Worm (Caenorhabditis elegans) whole organism, L1 larva: ENCODE measurements around the gene tat-3.

Experiments used
- C04F5.9 ChIP-seq: sonication (generic microtip); optimal IDR thresholded peaks from 2 replicates; lab custom pipeline; 2016; ENCODE audit warnings: missing genetic modification characterization, missing compliant biosample characterization
- aly-2 ChIP-seq: fragments of 150-350 bp; optimal IDR thresholded peaks from 2 replicates; lab custom pipeline; 2014; ENCODE audit warnings: missing biosample characterization, missing genetic modification characterization
- blmp-1 ChIP-seq: fragments of 150-350 bp; optimal IDR thresholded peaks from 2 replicates; lab custom pipeline; 2014; ENCODE audit warnings: missing biosample characterization, missing genetic modification characterization
- ceh-8 ChIP-seq: fragments of 200-800 bp; sonication (Bioruptor generic); optimal IDR thresholded peaks from 2 replicates; lab custom pipeline; 2018; ENCODE audit warnings: mild to moderate bottlenecking, missing genetic modification characterization, moderate library complexity, missing compliant biosample characterization
- ceh-82 ChIP-seq, 3 experiments: fragments of 150-350 bp in 1 of 3; sonication (generic microtip) in 2 of 3; optimal IDR thresholded peaks; 2 replicates each; lab custom pipeline; 2014 to 2017; ENCODE audit warnings: missing biosample characterization in 3 of 3, missing genetic modification characterization in 3 of 3
- dpl-1 ChIP-seq, 3 experiments: fragments of 150-350 bp in 2 of 3; sonication (generic microtip) in 1 of 3; optimal IDR thresholded peaks; 2 replicates each; lab custom pipeline; 2014 to 2017; ENCODE audit warnings: missing biosample characterization in 3 of 3, missing genetic modification characterization in 3 of 3, missing genetic modification reagents in 3 of 3
- dsc-1 ChIP-seq: sonication (generic microtip); optimal IDR thresholded peaks from 2 replicates; lab custom pipeline; 2016; ENCODE audit warnings: mild to moderate bottlenecking, missing genetic modification characterization, missing compliant biosample characterization
- efl-1 ChIP-seq, 4 experiments: fragments of 150-350 bp; optimal IDR thresholded peaks in 3 of 4; peaks in 1 of 4; 1 replicate in 1 of 4; 2 replicates in 3 of 4; lab custom pipeline; 2014; ENCODE audit warnings: missing biosample characterization in 2 of 4, missing genetic modification characterization in 2 of 4, missing genetic modification reagents in 2 of 4
- elt-3 ChIP-seq, 6 experiments: fragments of 150-350 bp in 1 of 6; sonication (generic microtip); optimal IDR thresholded peaks; 2 replicates each; lab custom pipeline; 2017 to 2018; ENCODE audit warnings: missing biosample characterization in 6 of 6, missing genetic modification characterization in 6 of 6, inconsistent platforms in 1 of 6
- ets-5 ChIP-seq: fragments of 200-800 bp; sonication (Bioruptor generic); IDR thresholded peaks from 2 replicates; pipeline ENCODE4 v1.3.6; 2022; ENCODE audit warnings: missing genetic modification characterization, missing compliant biosample characterization
- fkh-10 ChIP-seq: sonication (generic microtip); optimal IDR thresholded peaks from 2 replicates; lab custom pipeline; 2017; ENCODE audit warnings: missing biosample characterization, missing genetic modification reagents, missing genetic modification characterization
- grh-1 ChIP-seq: fragments of 200-800 bp; sonication (Bioruptor generic); IDR thresholded peaks from 2 replicates; pipeline ENCODE4 v1.3.6; 2022; ENCODE audit warnings: missing genetic modification reagents, missing genetic modification characterization, missing compliant biosample characterization
- hlh-4 ChIP-seq: sonication (generic microtip); optimal IDR thresholded peaks from 2 replicates; lab custom pipeline; 2016; ENCODE audit warnings: mild to moderate bottlenecking, missing genetic modification characterization, missing compliant biosample characterization
- lin-14 ChIP-seq: fragments of 200-800 bp; sonication (Bioruptor generic); optimal IDR thresholded peaks from 2 replicates; lab custom pipeline; 2018; ENCODE audit warnings: mild to moderate bottlenecking, missing genetic modification characterization, moderate library complexity, missing compliant biosample characterization
- lin-15B ChIP-seq: fragments of 150-350 bp; sonication (generic microtip); optimal IDR thresholded peaks from 3 replicates; lab custom pipeline; 2014; ENCODE audit warnings: missing biosample characterization, missing genetic modification characterization
- lin-35 ChIP-seq, 2 experiments: fragments of 150-350 bp; optimal IDR thresholded peaks; 2 replicates each; lab custom pipeline; 2014; ENCODE audit warnings: missing biosample characterization in 2 of 2, missing genetic modification characterization in 2 of 2, missing genetic modification reagents in 2 of 2
- lsy-2 ChIP-seq, 2 experiments: fragments of 150-350 bp; optimal IDR thresholded peaks; 2 replicates each; lab custom pipeline; 2014; ENCODE audit warnings: missing biosample characterization in 2 of 2, missing genetic modification characterization in 2 of 2
- mef-2 ChIP-seq: fragments of 150-350 bp; optimal IDR thresholded peaks from 2 replicates; lab custom pipeline; 2014; ENCODE audit warnings: missing biosample characterization, missing genetic modification characterization
- nhr-77 ChIP-seq: fragments of 150-350 bp; optimal IDR thresholded peaks from 2 replicates; lab custom pipeline; 2014; ENCODE audit warnings: missing biosample characterization, missing genetic modification characterization
- nhr-84 ChIP-seq: sonication (generic microtip); optimal IDR thresholded peaks from 2 replicates; lab custom pipeline; 2017; ENCODE audit warnings: missing biosample characterization, missing genetic modification characterization
- nhr-85 ChIP-seq: sonication (generic microtip); peaks from one replicate; lab custom pipeline; 2016; ENCODE audit warnings: missing genetic modification characterization, inconsistent platforms, missing compliant biosample characterization
- pag-3 ChIP-seq: sonication (generic microtip); optimal IDR thresholded peaks from 2 replicates; lab custom pipeline; 2017; ENCODE audit warnings: missing genetic modification characterization, mild to moderate bottlenecking, missing compliant biosample characterization, antibody characterized with exemption, borderline replicate concordance; ENCODE audit not compliant: insufficient read depth
- skn-1 ChIP-seq: fragments of 150-350 bp; optimal IDR thresholded peaks from 2 replicates; lab custom pipeline; 2014; ENCODE audit warnings: missing biosample characterization, missing genetic modification characterization
- snpc-4 ChIP-seq: fragments of 150-350 bp; optimal IDR thresholded peaks from 2 replicates; lab custom pipeline; 2014; ENCODE audit warnings: missing biosample characterization, missing genetic modification characterization
- sup-37 ChIP-seq: fragments of 200-800 bp; sonication (Bioruptor generic); optimal IDR thresholded peaks from 2 replicates; lab custom pipeline; 2018; ENCODE audit warnings: mild to moderate bottlenecking, missing genetic modification characterization, missing compliant biosample characterization
- tbx-2 ChIP-seq: sonication (generic microtip); optimal IDR thresholded peaks from 2 replicates; lab custom pipeline; 2016; ENCODE audit warnings: missing genetic modification characterization, missing compliant biosample characterization
- ztf-4 ChIP-seq: fragments of 150-350 bp; optimal IDR thresholded peaks from 2 replicates; lab custom pipeline; 2014; ENCODE audit warnings: missing biosample characterization, missing genetic modification characterization

tat-3 gene

DNA sequence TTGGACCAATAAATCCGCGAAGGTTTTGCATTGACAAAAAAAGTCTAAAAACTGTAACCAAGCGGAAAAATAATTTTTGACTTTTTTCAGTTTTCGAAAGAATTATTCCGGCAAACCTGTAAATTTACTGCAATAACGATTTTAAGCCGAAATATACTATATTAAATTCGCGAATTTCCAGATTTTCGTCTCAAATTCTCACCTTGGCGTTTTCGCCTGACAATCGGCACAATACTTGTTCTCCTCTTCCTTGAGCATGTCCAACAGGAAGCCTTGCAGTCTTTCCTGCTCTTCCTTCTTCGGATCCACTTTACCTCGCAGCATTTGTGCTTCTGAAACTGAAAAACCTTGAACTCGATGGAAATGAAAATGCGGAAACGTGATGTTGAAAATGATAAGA is 8.9 kb upstream of the tat-3 start, which contains the start of gene smap-1:
smap-1 (minus strand) TSS at position 338 of the 400 bp plus-strand sequence.
- TF ChIP-seq nhr-77 (tag; lab: Kevin White, UChicago), result no peak
- no peak for TF ChIP-seq efl-1 (optimal IDR thresholded peaks at IDR 0.05; lab: Kevin White, UChicago)
- peak in 1 of 2 experiments; percentile 89 for TF ChIP-seq efl-1 (GFP tag; optimal IDR thresholded peaks at IDR 0.05 in 1 of 2; lab: Kevin White, UChicago)

- TF ChIP-seq efl-1 (optimal IDR thresholded peaks at IDR 0.05; lab: Kevin White, UChicago) (no peak), efl-1 (GFP tag; optimal IDR thresholded peaks at IDR 0.05 in 1 of 2; lab: Kevin White, UChicago) (peak in 1 of 2 experiments; percentile 25), nhr-84 (no peak)
Observed at ce11 chrIII:10738081-10738480, 7.6 kb upstream of the tat-3 start.

DNA sequence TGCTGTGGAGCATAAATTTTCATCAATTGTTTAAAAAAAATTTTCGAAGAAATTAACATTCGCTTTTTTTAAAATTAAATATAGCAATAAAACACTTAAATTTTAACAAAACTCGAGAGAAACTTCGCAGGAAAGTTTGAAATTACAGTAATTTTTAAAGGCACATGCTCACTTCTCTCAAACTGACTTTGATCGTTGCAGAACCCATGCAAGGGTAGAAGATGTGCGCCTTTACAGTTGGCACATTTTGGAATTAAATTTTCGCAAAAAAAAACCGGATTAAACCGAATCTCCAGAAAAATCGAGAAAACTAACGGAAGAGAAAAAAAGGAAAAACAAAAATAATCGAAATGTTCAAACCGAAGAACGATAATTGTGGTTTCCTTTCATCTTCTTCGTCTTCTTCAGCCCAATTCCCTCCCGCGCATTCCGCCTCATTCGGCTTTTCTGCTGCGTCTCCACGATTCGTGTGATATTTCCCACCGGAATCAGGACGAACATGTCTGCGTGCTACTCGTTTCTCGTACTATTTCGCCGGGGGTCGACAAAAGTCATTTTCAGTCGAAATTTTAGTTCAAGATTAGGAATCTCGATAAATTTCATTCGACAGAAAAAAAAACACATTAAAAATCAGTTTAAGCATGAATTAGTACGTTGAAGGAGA is 5.9 kb upstream of the tat-3 start:
- no peak for TF ChIP-seq mef-2 (tag; lab: Kevin White, UChicago)
- TF ChIP-seq nhr-85 (tag; lab: Kevin White, UChicago), result peak; percentile 35
- TF ChIP-seq elt-3 (tag; optimal IDR thresholded peaks at IDR 0.05; lab: Kevin White, UChicago), result peak in 1 of 6 experiments; percentile 4
- TF ChIP-seq lin-15B (tag; lab: Kevin White, UChicago), result no peak
- TF ChIP-seq aly-2 (tag; lab: Kevin White, UChicago), result no peak
- 0 out of 2 replicates have a peak, but pooled peaks have one; percentile 31 for TF ChIP-seq grh-1 (GFP tag; lab: Robert Waterston, UW)
- TF ChIP-seq lin-14 (GFP tag; lab: Kevin White, UChicago), result peak; percentile 47
- TF ChIP-seq nhr-84, result no peak
- TF ChIP-seq blmp-1 (tag; lab: Kevin White, UChicago), result peak; percentile 76
- TF ChIP-seq efl-1 (optimal IDR thresholded peaks at IDR 0.05; lab: Kevin White, UChicago), result peak; percentile 11 to 35
- peak in 1 of 2 experiments; percentile 33 for TF ChIP-seq efl-1 (GFP tag; optimal IDR thresholded peaks at IDR 0.05 in 1 of 2; lab: Kevin White, UChicago)
- TF ChIP-seq C04F5.9 (tag; lab: Kevin White, UChicago), result no peak
- peak in 1 of 2 experiments; percentile 26 for TF ChIP-seq lin-35 (GFP tag; optimal IDR thresholded peaks at IDR 0.05; lab: Kevin White, UChicago)
- no peak for TF ChIP-seq ets-5
- no peak for TF ChIP-seq dsc-1

DNA sequence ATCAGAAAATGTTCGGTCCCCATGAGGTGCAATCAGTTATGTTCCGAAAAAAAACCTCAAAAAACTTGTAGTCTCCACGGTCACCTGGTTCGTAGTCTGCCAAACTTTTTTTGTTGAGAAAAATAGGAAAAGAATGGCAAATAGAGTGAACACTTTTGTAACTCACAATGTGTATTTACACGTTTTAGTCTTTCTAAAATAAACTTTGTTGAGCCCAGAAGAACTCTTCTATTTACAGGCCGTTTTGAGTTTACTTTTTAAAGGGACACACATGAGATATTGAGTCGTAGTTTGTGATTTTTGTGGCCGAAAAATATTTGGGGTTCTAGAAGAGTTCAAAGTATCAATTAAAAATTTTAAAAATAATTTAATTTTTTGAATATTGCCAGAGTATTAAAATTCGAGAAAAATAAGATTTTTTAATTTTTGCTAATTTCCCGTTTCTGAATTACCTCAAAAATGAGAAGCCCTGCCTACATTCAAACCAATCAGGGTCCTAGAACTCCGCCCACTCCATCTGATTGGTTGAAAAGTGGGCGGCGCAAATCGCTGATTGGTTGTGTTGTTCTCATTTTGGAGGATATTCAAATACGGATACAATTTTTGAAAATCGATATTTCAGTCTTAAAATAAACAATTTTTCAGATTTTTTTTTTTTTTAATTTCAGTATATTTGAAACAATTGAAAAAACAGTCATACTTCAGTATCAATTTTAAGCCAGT is 4.2 kb upstream of the tat-3 start:
- TF ChIP-seq nhr-77 (tag; lab: Kevin White, UChicago), result peak; percentile 28
- no peak for TF ChIP-seq hlh-4 (tag; lab: Kevin White, UChicago)
- no peak for TF ChIP-seq elt-3 (tag; optimal IDR thresholded peaks at IDR 0.05; lab: Kevin White, UChicago)
- TF ChIP-seq tbx-2 (tag; lab: Kevin White, UChicago), result peak; percentile 2
- no peak for TF ChIP-seq lin-35 (GFP tag; optimal IDR thresholded peaks at IDR 0.05; lab: Kevin White, UChicago)
- TF ChIP-seq ztf-4 (tag; lab: Kevin White, UChicago), result no peak
- peak; percentile 39 for TF ChIP-seq lin-14 (GFP tag; lab: Kevin White, UChicago)
- no peak for TF ChIP-seq sup-37 (GFP tag; lab: Kevin White, UChicago)
- no peak for TF ChIP-seq pag-3 (tag; lab: Kevin White, UChicago)
- TF ChIP-seq skn-1, result peak; percentile 13
- no peak for TF ChIP-seq lsy-2 (tag; optimal IDR thresholded peaks at IDR 0.05; lab: Kevin White, UChicago)
- no peak for TF ChIP-seq efl-1 (optimal IDR thresholded peaks at IDR 0.05; lab: Kevin White, UChicago)
- peak in 1 of 2 experiments; percentile 47 for TF ChIP-seq efl-1 (GFP tag; optimal IDR thresholded peaks at IDR 0.05 in 1 of 2; lab: Kevin White, UChicago)
- no peak for TF ChIP-seq fkh-10

DNA sequence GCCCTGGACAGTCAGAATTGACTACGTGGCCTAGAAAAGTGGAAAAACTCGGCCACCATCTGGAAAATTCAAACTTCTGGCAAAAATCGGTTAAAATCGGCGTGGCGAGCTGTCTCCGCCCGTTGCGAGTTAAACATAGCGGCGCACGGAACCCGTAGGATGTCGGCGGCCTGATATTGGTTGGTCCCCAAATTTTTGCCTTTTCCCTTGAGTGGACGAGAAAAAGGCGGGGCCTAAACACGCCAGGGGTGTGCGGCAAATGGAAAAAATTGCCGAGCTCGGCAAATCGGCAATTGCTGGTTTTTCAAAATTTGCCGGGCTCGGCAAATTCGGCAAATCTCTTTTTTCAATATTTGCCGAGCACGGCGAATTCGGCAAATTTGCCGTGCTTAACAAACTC is 2.8 kb upstream of the tat-3 start:
- no peak for TF ChIP-seq ceh-8 (GFP tag; lab: Kevin White, UChicago)
- TF ChIP-seq snpc-4 (tag; lab: Kevin White, UChicago), result peak; percentile 1
- TF ChIP-seq, all 84 proteins: peak for 1

DNA sequence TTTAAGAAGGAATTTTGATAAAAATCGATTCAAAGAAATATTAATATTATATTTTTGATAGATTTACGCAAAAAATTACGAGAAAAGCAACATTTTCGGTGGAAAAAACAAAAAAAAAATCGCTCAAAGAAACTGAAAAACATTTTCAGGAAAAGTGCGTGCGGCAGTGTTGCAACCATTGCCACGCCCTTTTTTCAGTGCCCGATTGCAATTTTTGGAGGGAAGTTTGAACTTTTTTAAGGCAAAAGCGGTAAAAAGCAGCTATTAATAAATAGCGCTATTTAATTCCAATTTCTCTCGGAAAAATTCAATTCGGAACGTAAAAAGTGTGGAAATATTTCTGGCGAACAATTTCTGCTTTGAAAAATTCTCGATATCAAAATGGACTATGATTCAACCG is 9.4 kb downstream of the tat-3 start:
- TF ChIP-seq lin-14 (GFP tag; lab: Kevin White, UChicago) (no peak), efl-1 (optimal IDR thresholded peaks at IDR 0.05; lab: Kevin White, UChicago) (peak; percentile 33 to 37), efl-1 (GFP tag; optimal IDR thresholded peaks at IDR 0.05 in 1 of 2; lab: Kevin White, UChicago) (peak; percentile 72 to 88), dpl-1 (GFP tag; optimal IDR thresholded peaks at IDR 0.05; lab: Kevin White, UChicago) (peak in 2 of 3 experiments; percentile 36 to 66), ceh-82 (tag; optimal IDR thresholded peaks at IDR 0.05; lab: Kevin White, UChicago) (no peak), lin-35 (GFP tag; optimal IDR thresholded peaks at IDR 0.05; lab: Kevin White, UChicago) (peak; percentile 3 to 27)
